Fruit fly (Drosophila melanogaster) whole organism, pupa: ENCODE measurements around the gene CG14435.

Experiments used
- CG10348 ChIP-seq: fragments of 200-800 bp; sonication (Bioruptor generic); IDR thresholded peaks from 2 replicates; pipeline ENCODE4 v1.3.6; 2022; ENCODE audit warnings: missing biosample characterization, missing genetic modification characterization
- CG12605 ChIP-seq: fragments of 200-800 bp; sonication (Bioruptor generic); IDR thresholded peaks from 2 replicates; pipeline ENCODE4 v1.3.6; 2022; ENCODE audit warnings: missing biosample characterization, missing genetic modification characterization
- CG13204 ChIP-seq: fragments of 200-800 bp; sonication (Bioruptor generic); optimal IDR thresholded peaks from 2 replicates; lab custom pipeline; 2018; ENCODE audit warnings: missing biosample characterization, mild to moderate bottlenecking, missing genetic modification characterization, moderate library complexity
- CG14655 ChIP-seq: fragments of 200-800 bp; sonication (Bioruptor generic); optimal IDR thresholded peaks from 3 replicates; lab custom pipeline; 2017; ENCODE audit warnings: mild to moderate bottlenecking, missing biosample characterization, missing genetic modification reagents, missing genetic modification characterization
- CG15710 ChIP-seq: fragments of 200-800 bp; sonication (Bioruptor generic); optimal IDR thresholded peaks from 2 replicates; lab custom pipeline; 2018; ENCODE audit warnings: missing biosample characterization, mild to moderate bottlenecking, missing genetic modification characterization, moderate library complexity
- CG17806 ChIP-seq: fragments of 200-800 bp; sonication (Bioruptor generic); optimal IDR thresholded peaks from 2 replicates; lab custom pipeline; 2018; ENCODE audit warnings: missing biosample characterization, mild to moderate bottlenecking, missing genetic modification characterization, moderate library complexity
- CG32121 ChIP-seq: fragments of 200-800 bp; sonication (Bioruptor generic); IDR thresholded peaks from 2 replicates; pipeline ENCODE4 v1.3.6; 2022; ENCODE audit warnings: missing biosample characterization, missing genetic modification characterization
- CG34367 ChIP-seq: fragments of 200-800 bp; sonication (Bioruptor generic); optimal IDR thresholded peaks from 2 replicates; lab custom pipeline; 2018; ENCODE audit warnings: missing biosample characterization, mild to moderate bottlenecking, missing genetic modification characterization
- CG4496 ChIP-seq: fragments of 200-800 bp; sonication (Bioruptor generic); IDR thresholded peaks from 3 replicates; pipeline ENCODE4 v1.3.6; 2022; ENCODE audit warnings: missing biosample characterization, missing genetic modification characterization
- CG8159 ChIP-seq: fragments of 200-800 bp; sonication (Bioruptor generic); optimal IDR thresholded peaks from 3 replicates; lab custom pipeline; 2018; ENCODE audit warnings: missing biosample characterization, mild to moderate bottlenecking, missing genetic modification characterization, moderate library complexity
- CG8301 ChIP-seq: fragments of 200-800 bp; sonication (Bioruptor generic); optimal IDR thresholded peaks from 2 replicates; lab custom pipeline; 2018; ENCODE audit warnings: missing biosample characterization, mild to moderate bottlenecking, missing genetic modification characterization
- CG9948 ChIP-seq: fragments of 200-800 bp; sonication (Bioruptor generic); optimal IDR thresholded peaks from 2 replicates; lab custom pipeline; 2018; ENCODE audit warnings: missing biosample characterization, mild to moderate bottlenecking, missing genetic modification characterization, moderate library complexity
- D1 ChIP-seq: fragments of 200-800 bp; sonication (Bioruptor generic); optimal IDR thresholded peaks from 2 replicates; lab custom pipeline; 2018; ENCODE audit warnings: missing biosample characterization, mild to moderate bottlenecking, missing genetic modification characterization, moderate library complexity
- EcR ChIP-seq: fragments of 200-800 bp; sonication (Bioruptor generic); optimal IDR thresholded peaks from 3 replicates; lab custom pipeline; 2019; ENCODE audit warnings: missing biosample characterization, missing genetic modification characterization, mild to moderate bottlenecking, moderate library complexity, missing genetic modification reagents
- Ets98B ChIP-seq: fragments of 200-800 bp; sonication (Bioruptor generic); IDR thresholded peaks from 2 replicates; pipeline ENCODE4 v1.3.6; 2022; ENCODE audit warnings: missing biosample characterization, missing genetic modification characterization
- Pif1A ChIP-seq: fragments of 200-800 bp; sonication (Bioruptor generic); optimal IDR thresholded peaks from 3 replicates; lab custom pipeline; 2016; ENCODE audit warnings: missing biosample characterization, missing genetic modification characterization
- Pif1B ChIP-seq: fragments of 200-800 bp; sonication (Bioruptor generic); optimal IDR thresholded peaks from 3 replicates; lab custom pipeline; 2016; ENCODE audit warnings: missing biosample characterization, missing genetic modification characterization
- Snoo ChIP-seq: fragments of 200-800 bp; sonication (Bioruptor generic); optimal IDR thresholded peaks from 3 replicates; lab custom pipeline; 2017; ENCODE audit warnings: missing biosample characterization, mild to moderate bottlenecking, missing genetic modification characterization, inconsistent platforms
- fd96Ca ChIP-seq: fragments of 200-800 bp; sonication (Bioruptor generic); IDR thresholded peaks from 3 replicates; pipeline ENCODE4 v1.3.6; 2022; ENCODE audit warnings: missing biosample characterization, missing genetic modification characterization
- gl ChIP-seq: fragments of 200-800 bp; sonication (Bioruptor generic); optimal IDR thresholded peaks from 2 replicates; lab custom pipeline; 2018; ENCODE audit warnings: missing biosample characterization, mild to moderate bottlenecking, missing genetic modification characterization
- rn ChIP-seq: fragments of 200-800 bp; sonication (Bioruptor generic); IDR thresholded peaks from 2 replicates; pipeline ENCODE4 v1.3.6; 2022; ENCODE audit warnings: missing biosample characterization, missing genetic modification characterization

CG14435 gene

dm6 chrX:6855366-6856200 lies 11.9 kb upstream of the CG14435 start:
- TF ChIP-seq CG10348 (GFP tag; lab: Robert Waterston, UW), result no peak
- peak; percentile 86 for TF ChIP-seq CG14655
- 0 out of 2 replicates have a peak, but pooled peaks have one; percentile 17 for TF ChIP-seq rn (GFP tag; lab: Robert Waterston, UW)
- peak; percentile 90 for TF ChIP-seq Pif1B
- peak; percentile 87 for TF ChIP-seq CG15710 (tag; lab: Kevin White, UChicago)
- peak; percentile 91 for TF ChIP-seq Pif1A (GFP tag; lab: Kevin White, UChicago)
- peak; percentile 49 for TF ChIP-seq gl
- peak; percentile 73 for TF ChIP-seq CG17806 (tag; lab: Kevin White, UChicago)
- peak; percentile 78 for TF ChIP-seq CG8301 (tag; lab: Kevin White, UChicago)
- TF ChIP-seq CG32121 (GFP tag; lab: Robert Waterston, UW), result peak; percentile 79
- peak; percentile 83 for TF ChIP-seq CG8159 (tag; lab: Kevin White, UChicago)
- peak; percentile 44; the same call in 1 of the 2 replicates for TF ChIP-seq Ets98B
- peak; percentile 87 for TF ChIP-seq CG9948 (tag; lab: Kevin White, UChicago)
- TF ChIP-seq D1 (tag; lab: Kevin White, UChicago), result peak; percentile 69
- peak; percentile 68 for TF ChIP-seq CG34367
- no peak for TF ChIP-seq fd96Ca (GFP tag; lab: Robert Waterston, UW)
- peak; percentile 30 for TF ChIP-seq CG13204
- no peak for TF ChIP-seq CG12605
- peak; percentile 88 for TF ChIP-seq Snoo
- no peak; the same call in 1 of the 3 replicates for TF ChIP-seq CG4496 (GFP tag; lab: Robert Waterston, UW)
- TF ChIP-seq EcR (GFP tag; lab: Kevin White, UChicago), result peak; percentile 54
- TF ChIP-seq, all 21 proteins: peak for 17

DNA sequence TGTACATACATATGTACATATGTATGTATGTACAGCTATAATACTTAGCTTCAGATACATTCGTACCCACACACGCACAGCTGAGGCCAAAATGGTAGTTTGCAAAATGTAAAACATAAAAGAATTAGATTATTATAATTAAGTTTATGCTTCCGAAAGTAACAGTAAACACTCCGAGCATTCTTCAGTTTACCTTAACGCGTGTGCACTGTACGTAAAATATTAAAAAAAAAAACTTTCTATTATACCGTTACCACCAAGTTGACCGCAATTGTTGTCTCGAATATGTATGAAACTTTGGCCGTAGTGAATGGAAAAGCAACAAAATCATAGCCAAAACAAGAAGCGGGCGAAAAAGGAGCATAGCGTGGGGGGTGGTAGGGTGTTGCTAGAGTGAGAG lies 10.8 kb upstream of the CG14435 start:
- TF ChIP-seq CG4496 (GFP tag; lab: Robert Waterston, UW) (peak; percentile 91), CG13204 (no peak), Pif1B (peak; percentile 85), rn (GFP tag; lab: Robert Waterston, UW) (peak; percentile 50), CG14655 (peak; percentile 85), CG17806 (tag; lab: Kevin White, UChicago) (peak; percentile 72), CG8301 (tag; lab: Kevin White, UChicago) (peak; percentile 78), gl (no peak), CG34367 (peak; percentile 62), CG12605 (peak; percentile 72; the same call in 1 of the 2 replicates), CG10348 (GFP tag; lab: Robert Waterston, UW) (no peak; the same call in 1 of the 2 replicates), EcR (GFP tag; lab: Kevin White, UChicago) (no peak), D1 (tag; lab: Kevin White, UChicago) (peak; percentile 13), CG9948 (tag; lab: Kevin White, UChicago) (peak; percentile 79), CG8159 (tag; lab: Kevin White, UChicago) (peak; percentile 81), fd96Ca (GFP tag; lab: Robert Waterston, UW) (peak; percentile 93), CG32121 (GFP tag; lab: Robert Waterston, UW) (peak; percentile 88), Snoo (peak; percentile 60), Ets98B (peak; percentile 88), Pif1A (GFP tag; lab: Kevin White, UChicago) (peak; percentile 84), CG15710 (tag; lab: Kevin White, UChicago) (peak; percentile 61)

- 0 out of 3 replicates have a peak, but pooled peaks have one; percentile 46 for TF ChIP-seq CG4496 (GFP tag; lab: Robert Waterston, UW)
- TF ChIP-seq CG12605, result peak; percentile 29; the same call in 1 of the 2 replicates
- TF ChIP-seq CG13204, result peak; percentile 66
- TF ChIP-seq EcR (GFP tag; lab: Kevin White, UChicago), result peak; percentile 63
- peak; percentile 6 for TF ChIP-seq CG14655
- no peak for TF ChIP-seq rn (GFP tag; lab: Robert Waterston, UW)
- TF ChIP-seq CG8159 (tag; lab: Kevin White, UChicago), result no peak
- peak; percentile 38 for TF ChIP-seq gl
- TF ChIP-seq CG8301 (tag; lab: Kevin White, UChicago), result no peak
- TF ChIP-seq Ets98B, result no peak; the same call in 1 of the 2 replicates
- peak; percentile 37 for TF ChIP-seq CG15710 (tag; lab: Kevin White, UChicago)
- no peak for TF ChIP-seq Snoo
Observed at dm6 chrX:6853384-6853783, 9.7 kb upstream of the CG14435 start.

- TF ChIP-seq CG8159 (tag; lab: Kevin White, UChicago), result peak; percentile 93
- peak; percentile 68 for TF ChIP-seq CG13204
- peak; percentile 91 for TF ChIP-seq Snoo
- TF ChIP-seq CG4496 (GFP tag; lab: Robert Waterston, UW), result peak; percentile 93
- TF ChIP-seq CG12605, result peak; percentile 78
- peak; percentile 53 for TF ChIP-seq D1 (tag; lab: Kevin White, UChicago)
- TF ChIP-seq EcR (GFP tag; lab: Kevin White, UChicago), result peak; percentile 47
- peak; percentile 92 for TF ChIP-seq Pif1A (GFP tag; lab: Kevin White, UChicago)
- peak; percentile 92 for TF ChIP-seq CG15710 (tag; lab: Kevin White, UChicago)
- TF ChIP-seq rn (GFP tag; lab: Robert Waterston, UW), result peak; percentile 68
- peak; percentile 91 for TF ChIP-seq CG34367
- TF ChIP-seq Pif1B, result peak; percentile 88
- TF ChIP-seq fd96Ca (GFP tag; lab: Robert Waterston, UW), result peak; percentile 91
- TF ChIP-seq CG14655, result peak; percentile 93
- TF ChIP-seq gl, result peak; percentile 81
- TF ChIP-seq CG8301 (tag; lab: Kevin White, UChicago), result peak; percentile 90
- peak; percentile 87 for TF ChIP-seq CG32121 (GFP tag; lab: Robert Waterston, UW)
- TF ChIP-seq CG17806 (tag; lab: Kevin White, UChicago), result peak; percentile 90
- TF ChIP-seq CG10348 (GFP tag; lab: Robert Waterston, UW), result peak; percentile 76
- peak; percentile 92 for TF ChIP-seq CG9948 (tag; lab: Kevin White, UChicago)
- peak; percentile 85 for TF ChIP-seq Ets98B
Observed at dm6 chrX:6852574-6852973, 8.9 kb upstream of the CG14435 start.
